Fruit fly (Drosophila melanogaster) whole organism, embryonic: ENCODE measurements around the gene side-IV.

ENCODE experiments used
- Blimp-1 ChIP-seq: fragments of 200-800 bp; sonication (Bioruptor generic); optimal IDR thresholded peaks from 3 replicates; lab custom pipeline; 2018; ENCODE audit warnings: missing biosample characterization, missing genetic modification characterization, mild to moderate bottlenecking, moderate library complexity, missing genetic modification reagents
- CG1024 ChIP-seq: fragments of 200-800 bp; sonication (Bioruptor generic); IDR thresholded peaks from 2 replicates; pipeline ENCODE4 v1.3.6; 2022; ENCODE audit warnings: missing biosample characterization, missing genetic modification characterization
- CG11456 ChIP-seq: fragments of 200-800 bp; sonication (Bioruptor generic); IDR thresholded peaks from 3 replicates; pipeline ENCODE4 v1.3.6; 2022; ENCODE audit warnings: missing biosample characterization, missing genetic modification characterization
- CG11696 ChIP-seq: fragments of 200-800 bp; sonication (Bioruptor generic); IDR thresholded peaks from 2 replicates; pipeline ENCODE4 v1.3.6; 2022; ENCODE audit warnings: missing biosample characterization, missing genetic modification characterization
- CG12659 ChIP-seq: fragments of 200-800 bp; sonication (Bioruptor generic); optimal IDR thresholded peaks from 3 replicates; lab custom pipeline; 2017; ENCODE audit warnings: mild to moderate bottlenecking, missing biosample characterization, missing genetic modification reagents, missing genetic modification characterization
- CG12942 ChIP-seq: fragments of 200-800 bp; sonication (Bioruptor generic); optimal IDR thresholded peaks from 3 replicates; lab custom pipeline; 2016; ENCODE audit warnings: missing biosample characterization, missing genetic modification characterization
- CG13894 ChIP-seq: fragments of 200-800 bp; sonication (Bioruptor generic); optimal IDR thresholded peaks from 3 replicates; lab custom pipeline; 2018; ENCODE audit warnings: missing biosample characterization, mild to moderate bottlenecking, missing genetic modification characterization, moderate library complexity
- CG14667 ChIP-seq: fragments of 200-800 bp; sonication (Bioruptor generic); IDR thresholded peaks from 2 replicates; pipeline ENCODE4 v1.3.6; 2022; ENCODE audit warnings: missing biosample characterization, missing genetic modification characterization
- CG16779 ChIP-seq: fragments of 200-800 bp; sonication (Bioruptor generic); IDR thresholded peaks from 2 replicates; pipeline ENCODE4 v1.3.6; 2022; ENCODE audit warnings: missing biosample characterization, missing genetic modification characterization
- CG16863 ChIP-seq: fragments of 200-800 bp; sonication (Bioruptor generic); optimal IDR thresholded peaks from 3 replicates; lab custom pipeline; 2016; ENCODE audit warnings: missing biosample characterization, missing genetic modification characterization
- CG17361 ChIP-seq: fragments of 200-800 bp; sonication (Bioruptor generic); IDR thresholded peaks from 3 replicates; pipeline ENCODE4 v1.3.6; 2022; ENCODE audit warnings: missing biosample characterization, missing genetic modification characterization
- CG18476 ChIP-seq: fragments of 200-800 bp; sonication (Bioruptor generic); optimal IDR thresholded peaks from 2 replicates; lab custom pipeline; 2016; ENCODE audit warnings: missing biosample characterization, mild to moderate bottlenecking, missing genetic modification characterization
- CG4282 ChIP-seq: fragments of 200-800 bp; sonication (Bioruptor generic); optimal IDR thresholded peaks from 2 replicates; lab custom pipeline; 2016; ENCODE audit warnings: missing biosample characterization, missing genetic modification characterization
- CG4360 ChIP-seq: fragments of 200-800 bp; sonication (Bioruptor generic); IDR thresholded peaks from 2 replicates; pipeline ENCODE4 v1.3.6; 2022; ENCODE audit warnings: missing biosample characterization, missing genetic modification characterization
- CG4617 ChIP-seq: fragments of 200-800 bp; sonication (Bioruptor generic); optimal IDR thresholded peaks from 3 replicates; lab custom pipeline; 2016; ENCODE audit warnings: missing biosample characterization, missing genetic modification characterization, borderline replicate concordance
- CG7372 ChIP-seq: fragments of 200-800 bp; sonication (Bioruptor generic); IDR thresholded peaks from 2 replicates; pipeline ENCODE4 v1.3.6; 2022; ENCODE audit warnings: missing biosample characterization, missing genetic modification characterization
- CG8281 ChIP-seq: fragments of 200-800 bp; sonication (Bioruptor generic); optimal IDR thresholded peaks from 2 replicates; lab custom pipeline; 2018; ENCODE audit warnings: missing biosample characterization, mild to moderate bottlenecking, missing genetic modification characterization, moderate library complexity
- CG8388 ChIP-seq: fragments of 200-800 bp; sonication (Bioruptor generic); optimal IDR thresholded peaks from 2 replicates; lab custom pipeline; 2019; ENCODE audit warnings: missing biosample characterization, mild to moderate bottlenecking, missing genetic modification characterization, moderate library complexity
- CrebB ChIP-seq: fragments of 200-800 bp; sonication (Bioruptor generic); optimal IDR thresholded peaks from 3 replicates; lab custom pipeline; 2018; ENCODE audit warnings: missing biosample characterization, mild to moderate bottlenecking, missing genetic modification characterization
- Dad ChIP-seq: fragments of 200-800 bp; sonication (Bioruptor generic); optimal IDR thresholded peaks from 3 replicates; lab custom pipeline; 2016; ENCODE audit warnings: missing biosample characterization, missing genetic modification characterization
- Dek ChIP-seq: fragments of 200-800 bp; sonication (Bioruptor generic); optimal IDR thresholded peaks from 3 replicates; lab custom pipeline; 2019; ENCODE audit warnings: missing biosample characterization, mild to moderate bottlenecking, missing genetic modification characterization, moderate library complexity
- Dll ChIP-seq: fragments of 200-800 bp; sonication (Bioruptor generic); IDR thresholded peaks from 4 replicates; pipeline ENCODE4 v1.3.6; 2022; ENCODE audit warnings: missing biosample characterization, missing genetic modification characterization; ENCODE audit not compliant: partially characterized antibody
- Dp ChIP-seq: fragments of 200-800 bp; sonication (Bioruptor generic); optimal IDR thresholded peaks from 2 replicates; lab custom pipeline; 2018; ENCODE audit warnings: missing biosample characterization, mild to moderate bottlenecking, missing genetic modification characterization, moderate library complexity
- Ets97D ChIP-seq: fragments of 200-800 bp; sonication (Bioruptor generic); optimal IDR thresholded peaks from 3 replicates; lab custom pipeline; 2016; ENCODE audit warnings: missing biosample characterization, missing genetic modification characterization
- Fer3 ChIP-seq: fragments of 200-800 bp; sonication (Bioruptor generic); optimal IDR thresholded peaks from 2 replicates; lab custom pipeline; 2018; ENCODE audit warnings: missing biosample characterization, mild to moderate bottlenecking, missing genetic modification characterization, moderate library complexity
- Gug ChIP-seq: fragments of 200-800 bp; sonication (Bioruptor generic); IDR thresholded peaks from 4 replicates; pipeline ENCODE4 v1.3.6; 2022; ENCODE audit warnings: missing biosample characterization, missing genetic modification characterization
- HLH3B ChIP-seq: fragments of 200-800 bp; sonication (Bioruptor generic); IDR thresholded peaks from 2 replicates; pipeline ENCODE4 v1.3.6; 2022; ENCODE audit warnings: missing biosample characterization, missing genetic modification characterization
- Hr51 ChIP-seq, 2 experiments: fragments of 200-800 bp; sonication (Bioruptor generic); optimal IDR thresholded peaks; 2 replicates in 1 of 2; 3 replicates in 1 of 2; lab custom pipeline; 2016 to 2018; ENCODE audit warnings: missing biosample characterization in 2 of 2, missing genetic modification characterization in 2 of 2, mild to moderate bottlenecking in 1 of 2, moderate library complexity in 1 of 2
- Mrtf ChIP-seq: fragments of 200-800 bp; sonication (Bioruptor generic); IDR thresholded peaks from 3 replicates; pipeline ENCODE4 v1.3.6; 2022; ENCODE audit warnings: missing biosample characterization, missing genetic modification characterization
- Nf-YB ChIP-seq: fragments of 200-800 bp; sonication (Bioruptor generic); optimal IDR thresholded peaks from 3 replicates; lab custom pipeline; 2019; ENCODE audit warnings: missing biosample characterization, mild to moderate bottlenecking, missing genetic modification characterization, moderate library complexity
- Oli ChIP-seq: fragments of 200-800 bp; sonication (Bioruptor generic); optimal IDR thresholded peaks from 2 replicates; lab custom pipeline; 2018; ENCODE audit warnings: missing biosample characterization, mild to moderate bottlenecking, missing genetic modification characterization, moderate library complexity
- Optix ChIP-seq: fragments of 200-800 bp; sonication (Bioruptor generic); IDR thresholded peaks from 3 replicates; pipeline ENCODE4 v1.3.6; 2022; ENCODE audit warnings: missing biosample characterization, missing genetic modification characterization
- Poxn ChIP-seq: fragments of 200-800 bp; sonication (Bioruptor generic); IDR thresholded peaks from 2 replicates; pipeline ENCODE4 v1.3.6; 2022; ENCODE audit warnings: missing biosample characterization, missing genetic modification characterization
- Rx ChIP-seq: fragments of 200-800 bp; sonication (Bioruptor generic); IDR thresholded peaks from 2 replicates; pipeline ENCODE4 v1.3.6; 2022; ENCODE audit warnings: missing biosample characterization, missing genetic modification characterization
- Stat92E ChIP-seq, 3 experiments: fragments of >200 bp in 2 of 3; fragments of 200-800 bp in 1 of 3; sonication (Bioruptor generic) in 1 of 3; optimal IDR thresholded peaks; 2 replicates each; lab custom pipeline; 2017 to 2019; ENCODE audit warnings: missing biosample characterization in 3 of 3, missing genetic modification characterization in 3 of 3, mild to moderate bottlenecking in 1 of 3, moderate library complexity in 1 of 3
- Trl ChIP-seq, 3 experiments: fragments of >200 bp in 2 of 3; fragments of 200-800 bp in 1 of 3; sonication (Bioruptor generic) in 1 of 3; optimal IDR thresholded peaks; 2 replicates in 1 of 3; 3 replicates in 2 of 3; lab custom pipeline; 2016 to 2017; ENCODE audit warnings: missing biosample characterization in 1 of 3, missing genetic modification characterization in 1 of 3
- amos ChIP-seq: fragments of 200-800 bp; sonication (Bioruptor generic); IDR thresholded peaks from 2 replicates; pipeline ENCODE4 v1.3.6; 2022; ENCODE audit warnings: missing biosample characterization, missing genetic modification characterization; ENCODE audit not compliant: partially characterized antibody
- corto ChIP-seq: fragments of 200-800 bp; sonication (Bioruptor generic); optimal IDR thresholded peaks from 2 replicates; lab custom pipeline; 2016; ENCODE audit warnings: missing biosample characterization, mild to moderate bottlenecking, missing genetic modification characterization, moderate library complexity
- dan ChIP-seq: fragments of 200-800 bp; sonication (Bioruptor generic); IDR thresholded peaks from 2 replicates; pipeline ENCODE4 v1.3.6; 2022; ENCODE audit warnings: missing biosample characterization, missing genetic modification characterization
- dmrt99B ChIP-seq: fragments of 200-800 bp; sonication (Bioruptor generic); optimal IDR thresholded peaks from 2 replicates; lab custom pipeline; 2018; ENCODE audit warnings: missing biosample characterization, mild to moderate bottlenecking, missing genetic modification characterization, moderate library complexity
- en ChIP-seq: fragments of 200-800 bp; sonication (Bioruptor generic); optimal IDR thresholded peaks from 2 replicates; lab custom pipeline; 2016; ENCODE audit warnings: missing biosample characterization, missing genetic modification characterization
- fd64A ChIP-seq: fragments of 200-800 bp; sonication (Bioruptor generic); optimal IDR thresholded peaks from 3 replicates; lab custom pipeline; 2018; ENCODE audit warnings: missing biosample characterization, mild to moderate bottlenecking, missing genetic modification characterization
- gsb-n ChIP-seq: fragments of 200-800 bp; sonication (Bioruptor generic); optimal IDR thresholded peaks from 3 replicates; lab custom pipeline; 2018; ENCODE audit warnings: missing biosample characterization, mild to moderate bottlenecking, missing genetic modification characterization
- sd ChIP-seq: fragments of 200-800 bp; sonication (Bioruptor generic); optimal IDR thresholded peaks from 3 replicates; lab custom pipeline; 2018; ENCODE audit warnings: missing biosample characterization, mild to moderate bottlenecking, missing genetic modification characterization, moderate library complexity
- sisA ChIP-seq: fragments of 200-800 bp; sonication (Bioruptor generic); IDR thresholded peaks from 2 replicates; pipeline ENCODE4 v1.3.6; 2022; ENCODE audit warnings: missing biosample characterization, missing genetic modification characterization
- so ChIP-seq: fragments of 200-800 bp; sonication (Bioruptor generic); IDR thresholded peaks from 3 replicates; pipeline ENCODE4 v1.3.6; 2022; ENCODE audit warnings: missing biosample characterization, missing genetic modification characterization
- usp ChIP-seq: fragments of >200 bp; optimal IDR thresholded peaks from 2 replicates; lab custom pipeline; 2017; ENCODE audit warnings: missing biosample characterization, missing genetic modification characterization
- z ChIP-seq: fragments of 200-800 bp; sonication (Bioruptor generic); IDR thresholded peaks from 3 replicates; pipeline ENCODE4 v1.3.6; 2022; ENCODE audit warnings: missing biosample characterization, missing genetic modification characterization

Gene side-IV

DNA sequence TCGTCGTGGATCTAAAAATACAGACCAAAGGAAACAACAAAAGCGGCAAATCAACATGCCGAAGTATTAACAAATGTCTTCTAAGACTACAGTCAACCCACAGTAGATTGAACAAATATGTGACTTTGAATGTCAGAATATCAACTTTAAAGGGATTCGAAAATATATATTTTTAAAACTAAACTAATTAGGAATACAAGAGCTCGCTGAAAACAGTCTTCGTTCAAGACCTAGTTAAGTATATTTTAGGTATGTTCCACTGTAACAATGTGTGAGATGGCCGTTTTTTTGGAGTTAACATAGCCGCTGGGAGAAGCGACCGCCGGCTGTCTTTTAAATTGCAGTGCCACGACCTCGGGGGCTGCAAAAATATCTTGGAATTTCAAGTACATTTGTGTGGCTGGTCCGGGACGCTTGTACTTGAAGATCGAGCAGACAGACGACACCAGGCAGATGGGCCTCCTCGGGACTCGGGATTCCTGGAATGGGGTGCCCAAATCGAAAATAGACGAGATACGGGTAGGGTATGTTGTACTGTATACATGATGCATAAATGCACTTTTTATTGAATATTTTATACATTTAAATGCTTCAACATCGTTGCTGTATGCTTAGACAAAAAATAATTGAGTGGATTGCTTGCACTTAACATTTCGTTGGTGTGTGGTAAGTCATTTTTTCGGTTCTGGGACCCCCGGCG is 21.9 kb upstream of the side-IV start (continued):
- TF ChIP-seq Rx (GFP tag; lab: Robert Waterston, UW) (peak; percentile 53), sd (tag; lab: Kevin White, UChicago) (peak; percentile 47), CG4360 (GFP tag; lab: Robert Waterston, UW) (peak; percentile 52), dan (no peak), Dek (tag; lab: Kevin White, UChicago) (peak; percentile 44), Stat92E (GFP tag; optimal IDR thresholded peaks at IDR 0.05; lab: Kevin White, UChicago) (no peak), CG8281 (tag; lab: Kevin White, UChicago) (peak; percentile 38), Nf-YB (GFP tag; lab: Kevin White, UChicago) (peak; percentile 29), CrebB (tag; lab: Kevin White, UChicago) (no peak), CG11696 (GFP tag; lab: Robert Waterston, UW) (peak; percentile 61; the same call in 1 of the 2 replicates), CG7372 (GFP tag; lab: Robert Waterston, UW) (peak; percentile 47; the same call in 1 of the 2 replicates), Dp (GFP tag; lab: Kevin White, UChicago) (no peak), dmrt99B (tag; lab: Kevin White, UChicago) (peak; percentile 80), en (GFP tag; lab: Kevin White, UChicago) (peak; percentile 48), CG4617 (GFP tag; lab: Kevin White, UChicago) (peak; percentile 31), Poxn (GFP tag; lab: Robert Waterston, UW) (no peak), CG17361 (GFP tag; lab: Robert Waterston, UW) (peak; percentile 69), usp (GFP tag; lab: Kevin White, UChicago) (no peak), Oli (tag; lab: Kevin White, UChicago) (peak; percentile 75), Dll (GFP tag; lab: Robert Waterston, UW) (no peak), CG4282 (GFP tag; lab: Kevin White, UChicago) (no peak), Optix (GFP tag; lab: Robert Waterston, UW) (0 out of 3 replicates have a peak, but pooled peaks have one; percentile 32), CG8388 (GFP tag; lab: Kevin White, UChicago) (peak; percentile 72), CG12659 (peak; percentile 51), sisA (GFP tag; lab: Robert Waterston, UW) (peak; percentile 78), Trl (optimal IDR thresholded peaks at IDR 0.05; lab: Kevin White, UChicago) (no peak), Trl (GFP tag; optimal IDR thresholded peaks at IDR 0.05; lab: Kevin White, UChicago) (peak; percentile 19), Dad (GFP tag; lab: Kevin White, UChicago) (peak; percentile 27), CG1024 (GFP tag; lab: Robert Waterston, UW) (peak; percentile 27; the same call in 1 of the 2 replicates), Hr51 (GFP tag; optimal IDR thresholded peaks at IDR 0.05; lab: Kevin White, UChicago) (peak in 1 of 2 experiments; percentile 70), HLH3B (peak; percentile 81), corto (GFP tag; lab: Kevin White, UChicago) (no peak), Fer3 (tag; lab: Kevin White, UChicago) (peak; percentile 53), CG13894 (tag; lab: Kevin White, UChicago) (no peak), z (no peak), CG16863 (GFP tag; lab: Kevin White, UChicago) (peak; percentile 64), CG16779 (GFP tag; lab: Robert Waterston, UW) (no peak), so (GFP tag; lab: Robert Waterston, UW) (peak; percentile 65; the same call in 1 of the 3 replicates), CG14667 (GFP tag; lab: Robert Waterston, UW) (no peak; the same call in 1 of the 2 replicates), Gug (GFP tag; lab: Robert Waterston, UW) (peak; percentile 58; the same call in 2 of the 4 replicates), CG12942 (GFP tag; lab: Kevin White, UChicago) (peak; percentile 12), amos (GFP tag; lab: Robert Waterston, UW) (no peak), Blimp-1 (GFP tag; lab: Kevin White, UChicago) (peak; percentile 80), gsb-n (peak; percentile 62), Mrtf (GFP tag; lab: Robert Waterston, UW) (peak; percentile 59; the same call in 1 of the 3 replicates), CG11456 (GFP tag; lab: Robert Waterston, UW) (peak; percentile 65; the same call in 1 of the 3 replicates), CG18476 (GFP tag; lab: Kevin White, UChicago) (peak; percentile 51), fd64A (GFP tag; lab: Kevin White, UChicago) (no peak), Ets97D (GFP tag; lab: Kevin White, UChicago) (no peak)
